Fruit fly (Drosophila melanogaster) whole organism, embryonic: Measurements from ENCODE around the gene mbc.
A peak's percentile ranks its signal among the peaks of the same experiment; 100 is the strongest.

Experiments
- Asciz ChIP-seq: fragments of 200-800 bp; sonication (Bioruptor generic); optimal IDR thresholded peaks from 2 replicates; lab custom pipeline; 2017; ENCODE audit warnings: missing biosample characterization, mild to moderate bottlenecking, missing genetic modification characterization, missing genetic modification reagents
- BtbVII ChIP-seq: fragments of 200-800 bp; sonication (Bioruptor generic); optimal IDR thresholded peaks from 3 replicates; lab custom pipeline; 2017; ENCODE audit warnings: missing biosample characterization, mild to moderate bottlenecking, missing genetic modification characterization
- CG11247 ChIP-seq: fragments of 200-800 bp; sonication (Bioruptor generic); IDR thresholded peaks from 2 replicates; pipeline ENCODE4 v1.3.6; 2022; ENCODE audit warnings: missing biosample characterization, missing genetic modification characterization
- CG12104 ChIP-seq: fragments of 200-800 bp; sonication (Bioruptor generic); optimal IDR thresholded peaks from 3 replicates; lab custom pipeline; 2016; ENCODE audit warnings: missing biosample characterization, missing genetic modification characterization
- CG15514 ChIP-seq: fragments of 200-800 bp; sonication (Bioruptor generic); optimal IDR thresholded peaks from 3 replicates; lab custom pipeline; 2017; ENCODE audit warnings: missing biosample characterization, missing genetic modification characterization, mild to moderate bottlenecking, moderate library complexity, missing genetic modification reagents
- CG17361 ChIP-seq: fragments of 200-800 bp; sonication (Bioruptor generic); IDR thresholded peaks from 3 replicates; pipeline ENCODE4 v1.3.6; 2022; ENCODE audit warnings: missing biosample characterization, missing genetic modification characterization
- CG17385 ChIP-seq: fragments of 200-800 bp; sonication (Bioruptor generic); optimal IDR thresholded peaks from 3 replicates; lab custom pipeline; 2018; ENCODE audit warnings: missing biosample characterization, mild to moderate bottlenecking, missing genetic modification characterization
- CG17829 ChIP-seq: fragments of 200-800 bp; optimal IDR thresholded peaks from 2 replicates; lab custom pipeline; 2019; ENCODE audit warnings: missing biosample characterization, mild to moderate bottlenecking, missing genetic modification characterization, moderate library complexity
- CG18764 ChIP-seq: fragments of 200-800 bp; sonication (Bioruptor generic); optimal IDR thresholded peaks from 3 replicates; lab custom pipeline; 2016; ENCODE audit warnings: missing biosample characterization, missing genetic modification characterization
- CG2712 ChIP-seq: fragments of 200-800 bp; optimal IDR thresholded peaks from 3 replicates; lab custom pipeline; 2019; ENCODE audit warnings: missing biosample characterization, mild to moderate bottlenecking, missing genetic modification characterization, moderate library complexity
- CG33213 ChIP-seq: fragments of 200-800 bp; sonication (Bioruptor generic); optimal IDR thresholded peaks from 3 replicates; lab custom pipeline; 2016; ENCODE audit warnings: missing biosample characterization, missing genetic modification characterization
- CG33557 ChIP-seq: fragments of 200-800 bp; sonication (Bioruptor generic); optimal IDR thresholded peaks from 2 replicates; lab custom pipeline; 2019; ENCODE audit warnings: missing biosample characterization, mild to moderate bottlenecking, missing genetic modification characterization, moderate library complexity
- CG3838 ChIP-seq: fragments of 200-800 bp; sonication (Bioruptor generic); optimal IDR thresholded peaks from 3 replicates; lab custom pipeline; 2016; ENCODE audit warnings: missing biosample characterization, missing genetic modification characterization
- CG3847 ChIP-seq: fragments of 200-800 bp; sonication (Bioruptor generic); IDR thresholded peaks from 2 replicates; pipeline ENCODE4 v1.3.6; 2022; ENCODE audit warnings: missing biosample characterization, missing genetic modification characterization
- CG7839 ChIP-seq: fragments of 200-800 bp; sonication (Bioruptor generic); optimal IDR thresholded peaks from 3 replicates; lab custom pipeline; 2018; ENCODE audit warnings: missing biosample characterization, mild to moderate bottlenecking, missing genetic modification characterization, moderate library complexity
- CG9437 ChIP-seq: fragments of 200-800 bp; sonication (Bioruptor generic); optimal IDR thresholded peaks from 2 replicates; lab custom pipeline; 2018; ENCODE audit warnings: missing biosample characterization, mild to moderate bottlenecking, missing genetic modification characterization
- CG9797 ChIP-seq: fragments of 200-800 bp; sonication (Bioruptor generic); optimal IDR thresholded peaks from 3 replicates; lab custom pipeline; 2018; ENCODE audit warnings: missing biosample characterization, mild to moderate bottlenecking, missing genetic modification characterization
- CHES-1-like ChIP-seq: fragments of 200-800 bp; sonication (Bioruptor generic); optimal IDR thresholded peaks from 2 replicates; lab custom pipeline; 2016; ENCODE audit warnings: missing biosample characterization, missing genetic modification characterization
- Camta ChIP-seq: fragments of 200-800 bp; sonication (Bioruptor generic); optimal IDR thresholded peaks from 2 replicates; lab custom pipeline; 2016; ENCODE audit warnings: missing biosample characterization, missing genetic modification characterization
- D19B ChIP-seq: fragments of 200-800 bp; sonication (Bioruptor generic); optimal IDR thresholded peaks from 2 replicates; lab custom pipeline; 2017; ENCODE audit warnings: missing biosample characterization, mild to moderate bottlenecking, missing genetic modification characterization
- Doc2 ChIP-seq: fragments of 200-800 bp; sonication (Bioruptor generic); IDR thresholded peaks from 2 replicates; pipeline ENCODE4 v1.3.6; 2022; ENCODE audit warnings: missing biosample characterization, missing genetic modification characterization
- Eip74EF ChIP-seq, 2 experiments: fragments of 200-800 bp in 1 of 2; fragments of >200 bp in 1 of 2; sonication (Bioruptor generic) in 1 of 2; optimal IDR thresholded peaks; 2 replicates each; lab custom pipeline; 2017 to 2019; ENCODE audit warnings: missing biosample characterization in 2 of 2, missing genetic modification characterization in 2 of 2, mild to moderate bottlenecking in 1 of 2, moderate library complexity in 1 of 2
- MBD-R2 ChIP-seq: fragments of 200-800 bp; sonication (Bioruptor generic); IDR thresholded peaks from 2 replicates; pipeline ENCODE4 v1.3.6; 2022; ENCODE audit warnings: missing biosample characterization, missing genetic modification characterization
- Neu2 ChIP-seq: fragments of 200-800 bp; sonication (Bioruptor generic); optimal IDR thresholded peaks from 3 replicates; lab custom pipeline; 2016; ENCODE audit warnings: missing biosample characterization, missing genetic modification characterization, borderline replicate concordance
- Pdp1 ChIP-seq, 2 experiments: fragments of 200-800 bp; sonication (Bioruptor generic); optimal IDR thresholded peaks; 3 replicates each; lab custom pipeline; 2016; ENCODE audit warnings: missing biosample characterization in 2 of 2, missing genetic modification characterization in 2 of 2, mild to moderate bottlenecking in 1 of 2, moderate library complexity in 1 of 2
- Six4 ChIP-seq: fragments of 200-800 bp; sonication (Bioruptor generic); optimal IDR thresholded peaks from 2 replicates; lab custom pipeline; 2016; ENCODE audit warnings: missing biosample characterization, missing genetic modification characterization
- TFAM ChIP-seq: fragments of 200-800 bp; sonication (Bioruptor generic); optimal IDR thresholded peaks from 2 replicates; lab custom pipeline; 2017; ENCODE audit warnings: missing biosample characterization, missing genetic modification characterization, inconsistent platforms
- Trl ChIP-seq, 3 experiments: fragments of >200 bp in 2 of 3; fragments of 200-800 bp in 1 of 3; sonication (Bioruptor generic) in 1 of 3; optimal IDR thresholded peaks; 2 replicates in 1 of 3; 3 replicates in 2 of 3; lab custom pipeline; 2016 to 2017; ENCODE audit warnings: missing biosample characterization in 1 of 3, missing genetic modification characterization in 1 of 3
- chif ChIP-seq, 2 experiments: fragments of 200-800 bp; sonication (Bioruptor generic); optimal IDR thresholded peaks; 3 replicates each; lab custom pipeline; 2016; ENCODE audit warnings: missing biosample characterization in 2 of 2, missing genetic modification characterization in 2 of 2
- crol ChIP-seq: fragments of 200-800 bp; sonication (Bioruptor generic); IDR thresholded peaks from 2 replicates; pipeline ENCODE4 v1.3.6; 2022; ENCODE audit warnings: missing biosample characterization, missing genetic modification characterization
- dm ChIP-seq: fragments of 200-800 bp; sonication (Bioruptor generic); optimal IDR thresholded peaks from 3 replicates; lab custom pipeline; 2016; ENCODE audit warnings: missing biosample characterization, missing genetic modification characterization
- dmrt11E ChIP-seq: fragments of 200-800 bp; sonication (Bioruptor generic); optimal IDR thresholded peaks from 3 replicates; lab custom pipeline; 2018; ENCODE audit warnings: missing biosample characterization, mild to moderate bottlenecking, missing genetic modification characterization, moderate library complexity
- ems ChIP-seq: fragments of 200-800 bp; sonication (Bioruptor generic); optimal IDR thresholded peaks from 3 replicates; lab custom pipeline; 2016; ENCODE audit warnings: missing biosample characterization, missing genetic modification characterization
- fd3F ChIP-seq: fragments of 200-800 bp; sonication (Bioruptor generic); optimal IDR thresholded peaks from 2 replicates; lab custom pipeline; 2018; ENCODE audit warnings: missing biosample characterization, mild to moderate bottlenecking, missing genetic modification characterization, moderate library complexity
- gce ChIP-seq: fragments of 200-800 bp; sonication (Bioruptor generic); IDR thresholded peaks from 3 replicates; pipeline ENCODE4 v1.3.6; 2022; ENCODE audit warnings: missing biosample characterization, missing genetic modification characterization
- gfzf ChIP-seq: fragments of 200-800 bp; sonication (Bioruptor generic); optimal IDR thresholded peaks from 2 replicates; lab custom pipeline; 2016; ENCODE audit warnings: missing biosample characterization, mild to moderate bottlenecking, missing genetic modification characterization, moderate library complexity
- hkb ChIP-seq, 2 experiments: fragments of 200-800 bp in 1 of 2; fragments of >200 bp in 1 of 2; sonication (Bioruptor generic) in 1 of 2; IDR thresholded peaks in 1 of 2; optimal IDR thresholded peaks in 1 of 2; 2 replicates each; pipeline versions ENCODE4 v1.3.6 to Lab custom; 2017 to 2022; ENCODE audit warnings: missing biosample characterization in 1 of 2, missing genetic modification characterization in 1 of 2
- ken ChIP-seq: fragments of 200-800 bp; sonication (Bioruptor generic); IDR thresholded peaks from 3 replicates; pipeline ENCODE4 v1.3.6; 2022; ENCODE audit warnings: missing biosample characterization, missing genetic modification characterization
- maf-S ChIP-seq: fragments of 200-800 bp; sonication (Bioruptor generic); optimal IDR thresholded peaks from 2 replicates; lab custom pipeline; 2016; ENCODE audit warnings: missing biosample characterization, missing genetic modification characterization
- nau ChIP-seq: fragments of 200-800 bp; sonication (Bioruptor generic); optimal IDR thresholded peaks from 3 replicates; lab custom pipeline; 2017; ENCODE audit warnings: missing biosample characterization, mild to moderate bottlenecking, missing genetic modification characterization, missing genetic modification reagents
- pnt ChIP-seq: fragments of 200-800 bp; sonication (Bioruptor generic); optimal IDR thresholded peaks from 3 replicates; lab custom pipeline; 2016; ENCODE audit warnings: missing biosample characterization, missing genetic modification characterization
- repo ChIP-seq: fragments of 200-800 bp; sonication (Bioruptor generic); optimal IDR thresholded peaks from 2 replicates; lab custom pipeline; 2016; ENCODE audit warnings: missing biosample characterization, missing genetic modification characterization
- sima ChIP-seq: fragments of 200-800 bp; sonication (Bioruptor generic); optimal IDR thresholded peaks from 2 replicates; lab custom pipeline; 2016; ENCODE audit warnings: missing biosample characterization, missing genetic modification characterization
- slou ChIP-seq: fragments of 200-800 bp; sonication (Bioruptor generic); optimal IDR thresholded peaks from 3 replicates; lab custom pipeline; 2016; ENCODE audit warnings: missing biosample characterization, missing genetic modification characterization
- tap ChIP-seq: fragments of 200-800 bp; optimal IDR thresholded peaks from 3 replicates; lab custom pipeline; 2019; ENCODE audit warnings: missing biosample characterization, mild to moderate bottlenecking, missing genetic modification characterization, moderate library complexity
- vvl ChIP-seq: fragments of 200-800 bp; sonication (Bioruptor generic); IDR thresholded peaks from 2 replicates; pipeline ENCODE4 v1.3.6; 2022; ENCODE audit warnings: missing biosample characterization, missing genetic modification characterization
- wor ChIP-seq: fragments of 200-800 bp; sonication (Bioruptor generic); IDR thresholded peaks from 2 replicates; pipeline ENCODE4 v1.3.6; 2022; ENCODE audit warnings: missing biosample characterization, missing genetic modification characterization

mbc gene

DNA sequence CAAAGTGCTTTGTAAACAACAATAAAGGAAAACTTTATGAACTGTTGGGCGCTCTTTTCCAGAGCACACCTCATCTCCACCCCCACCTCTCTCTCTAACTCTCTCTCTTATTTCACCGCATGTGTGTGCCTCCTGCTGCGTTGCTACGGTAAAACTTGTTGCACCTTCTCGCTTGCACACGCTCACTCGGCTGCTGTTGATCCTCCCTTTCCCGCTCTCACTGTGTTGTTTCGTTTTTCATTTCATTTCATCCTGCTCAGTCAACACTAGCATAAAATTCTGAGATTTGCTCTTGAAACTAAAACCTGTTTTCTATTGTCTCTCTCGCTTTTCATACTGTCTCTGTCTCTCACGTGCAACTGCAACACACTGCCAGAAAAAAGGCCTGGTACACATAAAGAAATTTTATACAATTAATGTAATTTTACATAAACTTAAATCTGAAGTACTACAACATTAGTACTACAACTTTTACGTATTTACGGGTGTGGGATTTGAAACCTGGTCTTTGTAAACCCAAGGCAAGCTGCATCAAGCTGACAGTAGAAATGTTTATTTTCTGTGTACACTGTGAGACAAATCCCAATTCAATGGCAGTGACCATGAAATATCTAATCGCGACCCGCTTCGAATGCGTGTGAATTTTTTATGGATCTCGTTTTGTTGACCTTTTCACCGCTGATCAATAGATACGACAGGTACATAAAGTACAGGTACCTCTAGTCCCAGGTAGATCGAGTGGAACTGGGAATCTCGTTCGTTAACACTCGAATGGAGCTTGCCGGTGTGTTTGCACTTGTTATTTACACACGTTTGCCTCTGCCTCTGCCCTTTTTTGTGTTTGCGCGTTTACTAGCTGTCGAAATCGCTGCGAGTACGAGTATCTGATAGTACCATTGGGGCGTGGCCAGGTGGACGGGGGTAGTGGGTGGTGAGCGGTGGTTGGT lies 1.2 kb downstream of the mbc start (continued):
- TF ChIP-seq wor (GFP tag; lab: Robert Waterston, UW) (peak; percentile 73), BtbVII (peak; percentile 79), CG18764 (GFP tag; lab: Kevin White, UChicago) (peak; percentile 77), CG17361 (GFP tag; lab: Robert Waterston, UW) (peak; percentile 94), CG15514 (peak; percentile 74), dm (GFP tag; lab: Kevin White, UChicago) (peak; percentile 79), fd3F (GFP tag; lab: Kevin White, UChicago) (peak; percentile 17), CG12104 (peak; percentile 70), gfzf (GFP tag; lab: Kevin White, UChicago) (no peak), CG17385 (GFP tag; lab: Kevin White, UChicago) (peak; percentile 80), Camta (GFP tag; lab: Kevin White, UChicago) (peak; percentile 85), ems (peak; percentile 73), Eip74EF (GFP tag; optimal IDR thresholded peaks at IDR 0.05; lab: Kevin White, UChicago) (peak in 1 of 2 experiments; percentile 80), Trl (optimal IDR thresholded peaks at IDR 0.05; lab: Kevin White, UChicago) (peak; percentile 44 to 72), Trl (GFP tag; optimal IDR thresholded peaks at IDR 0.05; lab: Kevin White, UChicago) (peak; percentile 66), sima (GFP tag; lab: Kevin White, UChicago) (peak; percentile 12), CG11247 (GFP tag; lab: Robert Waterston, UW) (peak; percentile 63), CG9797 (GFP tag; lab: Kevin White, UChicago) (peak; percentile 32), tap (tag; lab: Kevin White, UChicago) (peak; percentile 77), CHES-1-like (peak; percentile 38), Asciz (GFP tag; lab: Kevin White, UChicago) (peak; percentile 81), Neu2 (GFP tag; lab: Kevin White, UChicago) (peak; percentile 26), CG33213 (GFP tag; lab: Kevin White, UChicago) (peak; percentile 39), CG3838 (GFP tag; lab: Kevin White, UChicago) (peak; percentile 79), nau (GFP tag; lab: Kevin White, UChicago) (peak; percentile 72), vvl (peak; percentile 94), Doc2 (GFP tag; lab: Robert Waterston, UW) (no peak), gce (GFP tag; lab: Robert Waterston, UW) (peak; percentile 58; the same call in 2 of the 3 replicates), CG17829 (tag; lab: Kevin White, UChicago) (peak; percentile 95), ken (GFP tag; lab: Robert Waterston, UW) (peak; percentile 84; the same call in 2 of the 3 replicates), pnt (GFP tag; lab: Kevin White, UChicago) (peak; percentile 81), TFAM (GFP tag; lab: Kevin White, UChicago) (peak; percentile 61), Six4 (peak; percentile 83), hkb (optimal IDR thresholded peaks at IDR 0.05; lab: Kevin White, UChicago) (no peak), hkb (GFP tag; IDR thresholded peaks at IDR 0.05; lab: Robert Waterston, UW) (peak; percentile 80), maf-S (GFP tag; lab: Kevin White, UChicago) (peak; percentile 60), crol (GFP tag; lab: Robert Waterston, UW) (peak; percentile 77), MBD-R2 (GFP tag; lab: Robert Waterston, UW) (peak; percentile 32; the same call in 1 of the 2 replicates), Pdp1 (GFP tag; optimal IDR thresholded peaks at IDR 0.05; lab: Kevin White, UChicago) (peak; percentile 76 to 82), slou (GFP tag; lab: Kevin White, UChicago) (peak; percentile 18), chif (GFP tag; optimal IDR thresholded peaks at IDR 0.05; lab: Kevin White, UChicago) (peak; percentile 84 to 95), CG2712 (tag; lab: Kevin White, UChicago) (peak; percentile 96), CG33557 (GFP tag; lab: Kevin White, UChicago) (peak; percentile 92), repo (peak; percentile 43), dmrt11E (tag; lab: Kevin White, UChicago) (peak; percentile 98), CG7839 (tag; lab: Kevin White, UChicago) (peak; percentile 91), CG9437 (peak; percentile 83), D19B (peak; percentile 44), CG3847 (GFP tag; lab: Robert Waterston, UW) (peak; percentile 50; the same call in 1 of the 2 replicates)
